Worm (Caenorhabditis elegans) whole organism, L1 larva: Measurements from ENCODE around the gene F13D12.8.

ENCODE experiments used
- C04F5.9 ChIP-seq: sonication (generic microtip); optimal IDR thresholded peaks from 2 replicates; lab custom pipeline; 2016; ENCODE audit warnings: missing genetic modification characterization, missing compliant biosample characterization
- C16A3.4 ChIP-seq: fragments of 150-350 bp; optimal IDR thresholded peaks from 2 replicates; lab custom pipeline; 2014; ENCODE audit warnings: missing biosample characterization, missing genetic modification characterization
- C34B4.2 ChIP-seq: sonication (generic microtip); optimal IDR thresholded peaks from 2 replicates; lab custom pipeline; 2017; ENCODE audit warnings: mild to moderate bottlenecking, missing genetic modification characterization, missing compliant biosample characterization
- Y116A8C.19 ChIP-seq: sonication (generic microtip); optimal IDR thresholded peaks from 2 replicates; lab custom pipeline; 2016; ENCODE audit warnings: missing compliant biosample characterization, missing genetic modification characterization, borderline replicate concordance
- aha-1 ChIP-seq: fragments of 150-350 bp; optimal IDR thresholded peaks from 2 replicates; lab custom pipeline; 2014; ENCODE audit warnings: missing biosample characterization, missing genetic modification characterization
- alr-1 ChIP-seq: fragments of 200-800 bp; sonication (Bioruptor generic); optimal IDR thresholded peaks from 2 replicates; lab custom pipeline; 2018; ENCODE audit warnings: borderline replicate concordance, mild to moderate bottlenecking, missing genetic modification characterization, missing compliant biosample characterization
- aly-2 ChIP-seq: fragments of 150-350 bp; optimal IDR thresholded peaks from 2 replicates; lab custom pipeline; 2014; ENCODE audit warnings: missing biosample characterization, missing genetic modification characterization
- ama-1 ChIP-seq: fragments of 150-350 bp; optimal IDR thresholded peaks from 2 replicates; lab custom pipeline; 2014
- blmp-1 ChIP-seq: fragments of 150-350 bp; optimal IDR thresholded peaks from 2 replicates; lab custom pipeline; 2014; ENCODE audit warnings: missing biosample characterization, missing genetic modification characterization
- ceh-63 ChIP-seq: fragments of 200-800 bp; sonication (Bioruptor generic); optimal IDR thresholded peaks from 2 replicates; lab custom pipeline; 2018; ENCODE audit warnings: mild to moderate bottlenecking, missing genetic modification characterization, missing compliant biosample characterization
- ceh-8 ChIP-seq: fragments of 200-800 bp; sonication (Bioruptor generic); optimal IDR thresholded peaks from 2 replicates; lab custom pipeline; 2018; ENCODE audit warnings: mild to moderate bottlenecking, missing genetic modification characterization, moderate library complexity, missing compliant biosample characterization
- ceh-88 ChIP-seq: fragments of 200-800 bp; sonication (Bioruptor generic); IDR thresholded peaks from 2 replicates; pipeline ENCODE4 v1.3.6; 2022; ENCODE audit warnings: missing genetic modification characterization, missing compliant biosample characterization
- ceh-90 ChIP-seq: sonication (generic microtip); optimal IDR thresholded peaks from 2 replicates; lab custom pipeline; 2016; ENCODE audit warnings: missing genetic modification characterization, missing compliant biosample characterization
- dpl-1 ChIP-seq, 3 experiments: fragments of 150-350 bp in 2 of 3; sonication (generic microtip) in 1 of 3; optimal IDR thresholded peaks; 2 replicates each; lab custom pipeline; 2014 to 2017; ENCODE audit warnings: missing biosample characterization in 3 of 3, missing genetic modification characterization in 3 of 3, missing genetic modification reagents in 3 of 3
- efl-3 ChIP-seq: fragments of 200-800 bp; sonication (Bioruptor generic); optimal IDR thresholded peaks from 2 replicates; lab custom pipeline; 2018; ENCODE audit warnings: mild to moderate bottlenecking, missing genetic modification characterization, missing compliant biosample characterization
- egl-27 ChIP-seq, 2 experiments: fragments of 150-350 bp in 1 of 2; sonication (generic microtip); optimal IDR thresholded peaks; 3 replicates each; lab custom pipeline; 2017 to 2018; ENCODE audit warnings: missing biosample characterization in 2 of 2, missing genetic modification characterization in 2 of 2, missing genetic modification reagents in 2 of 2
- elt-2 ChIP-seq: sonication (generic microtip); optimal IDR thresholded peaks from 2 replicates; lab custom pipeline; 2016; ENCODE audit warnings: missing genetic modification characterization, mild to moderate bottlenecking, inconsistent platforms, missing compliant biosample characterization, missing genetic modification reagents
- ets-5 ChIP-seq: fragments of 200-800 bp; sonication (Bioruptor generic); IDR thresholded peaks from 2 replicates; pipeline ENCODE4 v1.3.6; 2022; ENCODE audit warnings: missing genetic modification characterization, missing compliant biosample characterization
- fkh-10 ChIP-seq: sonication (generic microtip); optimal IDR thresholded peaks from 2 replicates; lab custom pipeline; 2017; ENCODE audit warnings: missing biosample characterization, missing genetic modification reagents, missing genetic modification characterization
- fkh-4 ChIP-seq: sonication (generic microtip); optimal IDR thresholded peaks from 2 replicates; lab custom pipeline; 2016; ENCODE audit warnings: missing compliant biosample characterization, missing genetic modification characterization, borderline replicate concordance
- fkh-8 ChIP-seq: sonication (generic microtip); optimal IDR thresholded peaks from 2 replicates; lab custom pipeline; 2016; ENCODE audit warnings: mild to moderate bottlenecking, missing genetic modification characterization, missing compliant biosample characterization
- irx-1 ChIP-seq: sonication (generic microtip); optimal IDR thresholded peaks from 2 replicates; lab custom pipeline; 2016; ENCODE audit warnings: missing genetic modification characterization, missing compliant biosample characterization
- lin-13 ChIP-seq: fragments of 150-350 bp; optimal IDR thresholded peaks from 2 replicates; lab custom pipeline; 2014; ENCODE audit warnings: missing biosample characterization, missing genetic modification reagents, missing genetic modification characterization
- lin-15B ChIP-seq: fragments of 150-350 bp; sonication (generic microtip); optimal IDR thresholded peaks from 3 replicates; lab custom pipeline; 2014; ENCODE audit warnings: missing biosample characterization, missing genetic modification characterization
- lin-35 ChIP-seq, 2 experiments: fragments of 150-350 bp; optimal IDR thresholded peaks; 2 replicates each; lab custom pipeline; 2014; ENCODE audit warnings: missing biosample characterization in 2 of 2, missing genetic modification characterization in 2 of 2, missing genetic modification reagents in 2 of 2
- lin-39 ChIP-seq: fragments of 150-350 bp; optimal IDR thresholded peaks from 2 replicates; lab custom pipeline; 2014; ENCODE audit warnings: missing biosample characterization, missing genetic modification reagents, missing genetic modification characterization
- lir-3 ChIP-seq: sonication (generic microtip); optimal IDR thresholded peaks from 2 replicates; lab custom pipeline; 2016; ENCODE audit warnings: mild to moderate bottlenecking, missing genetic modification characterization, moderate library complexity, missing compliant biosample characterization; ENCODE audit not compliant: poor library complexity
- lsy-2 ChIP-seq, 2 experiments: fragments of 150-350 bp; optimal IDR thresholded peaks; 2 replicates each; lab custom pipeline; 2014; ENCODE audit warnings: missing biosample characterization in 2 of 2, missing genetic modification characterization in 2 of 2
- mab-9 ChIP-seq: fragments of 200-800 bp; sonication (Bioruptor generic); IDR thresholded peaks from 2 replicates; pipeline ENCODE4 v1.3.6; 2022; ENCODE audit warnings: missing genetic modification reagents, missing genetic modification characterization, missing compliant biosample characterization
- mef-2 ChIP-seq: fragments of 150-350 bp; optimal IDR thresholded peaks from 2 replicates; lab custom pipeline; 2014; ENCODE audit warnings: missing biosample characterization, missing genetic modification characterization
- nhr-12 ChIP-seq: sonication (generic microtip); optimal IDR thresholded peaks from 2 replicates; lab custom pipeline; 2017; ENCODE audit warnings: missing biosample characterization, missing genetic modification characterization
- nhr-19 ChIP-seq: fragments of 200-800 bp; sonication (Bioruptor generic); conservative IDR thresholded peaks from 2 replicates; pipeline ENCODE4 v1.3.6; 2022; ENCODE audit warnings: missing genetic modification characterization, missing compliant biosample characterization
- nhr-20 ChIP-seq: sonication (generic microtip); optimal IDR thresholded peaks from 2 replicates; lab custom pipeline; 2016; ENCODE audit warnings: mild to moderate bottlenecking, missing genetic modification characterization, missing compliant biosample characterization
- nhr-237 ChIP-seq: fragments of 150-350 bp; optimal IDR thresholded peaks from 2 replicates; lab custom pipeline; 2014; ENCODE audit warnings: missing biosample characterization, missing genetic modification characterization
- nhr-71 ChIP-seq: sonication (generic microtip); optimal IDR thresholded peaks from 2 replicates; lab custom pipeline; 2016; ENCODE audit warnings: mild to moderate bottlenecking, missing genetic modification characterization, moderate library complexity, missing compliant biosample characterization
- nhr-76 ChIP-seq: sonication (generic microtip); optimal IDR thresholded peaks from 2 replicates; lab custom pipeline; 2017; ENCODE audit warnings: missing biosample characterization, missing genetic modification characterization
- nhr-85 ChIP-seq: sonication (generic microtip); peaks from one replicate; lab custom pipeline; 2016; ENCODE audit warnings: missing genetic modification characterization, inconsistent platforms, missing compliant biosample characterization
- nhr-90 ChIP-seq: sonication (generic microtip); optimal IDR thresholded peaks from 2 replicates; lab custom pipeline; 2016; ENCODE audit warnings: mild to moderate bottlenecking, missing genetic modification characterization, missing compliant biosample characterization; ENCODE audit not compliant: poor library complexity
- pag-3 ChIP-seq: sonication (generic microtip); optimal IDR thresholded peaks from 2 replicates; lab custom pipeline; 2017; ENCODE audit warnings: missing genetic modification characterization, mild to moderate bottlenecking, missing compliant biosample characterization, antibody characterized with exemption, borderline replicate concordance; ENCODE audit not compliant: insufficient read depth
- pqm-1 ChIP-seq: sonication (generic microtip); optimal IDR thresholded peaks from 3 replicates; lab custom pipeline; 2017; ENCODE audit warnings: missing biosample characterization, missing genetic modification characterization
- rnt-1 ChIP-seq: sonication (generic microtip); optimal IDR thresholded peaks from 2 replicates; lab custom pipeline; 2016; ENCODE audit warnings: mild to moderate bottlenecking, missing genetic modification characterization, moderate library complexity, missing compliant biosample characterization
- skn-1 ChIP-seq: fragments of 150-350 bp; optimal IDR thresholded peaks from 2 replicates; lab custom pipeline; 2014; ENCODE audit warnings: missing biosample characterization, missing genetic modification characterization
- snu-23 ChIP-seq: sonication (generic microtip); optimal IDR thresholded peaks from 2 replicates; lab custom pipeline; 2016; ENCODE audit warnings: missing genetic modification characterization, missing compliant biosample characterization
- sox-4 ChIP-seq: sonication (generic microtip); optimal IDR thresholded peaks from 2 replicates; lab custom pipeline; 2016; ENCODE audit warnings: missing genetic modification characterization, missing compliant biosample characterization
- sup-37 ChIP-seq: fragments of 200-800 bp; sonication (Bioruptor generic); optimal IDR thresholded peaks from 2 replicates; lab custom pipeline; 2018; ENCODE audit warnings: mild to moderate bottlenecking, missing genetic modification characterization, missing compliant biosample characterization
- tbx-2 ChIP-seq: sonication (generic microtip); optimal IDR thresholded peaks from 2 replicates; lab custom pipeline; 2016; ENCODE audit warnings: missing genetic modification characterization, missing compliant biosample characterization
- tlp-1 ChIP-seq: fragments of 150-350 bp; optimal IDR thresholded peaks from 2 replicates; lab custom pipeline; 2014; ENCODE audit warnings: missing biosample characterization, missing genetic modification characterization
- unc-62 ChIP-seq: fragments of 150-350 bp; optimal IDR thresholded peaks from 2 replicates; lab custom pipeline; 2014; ENCODE audit warnings: missing biosample characterization, missing genetic modification reagents, missing genetic modification characterization
- unc-86 ChIP-seq: sonication (generic microtip); optimal IDR thresholded peaks from 2 replicates; lab custom pipeline; 2016; ENCODE audit warnings: missing genetic modification characterization, missing compliant biosample characterization
- unc-98 ChIP-seq: fragments of 200-800 bp; sonication (Bioruptor generic); IDR thresholded peaks from 2 replicates; pipeline ENCODE4 v1.3.6; 2022; ENCODE audit warnings: missing genetic modification characterization, missing compliant biosample characterization
- xbp-1 ChIP-seq: sonication (generic microtip); optimal IDR thresholded peaks from 2 replicates; lab custom pipeline; 2016; ENCODE audit warnings: missing genetic modification characterization, missing compliant biosample characterization
- zip-4 ChIP-seq: fragments of 200-800 bp; sonication (Bioruptor generic); optimal IDR thresholded peaks from 2 replicates; lab custom pipeline; 2018; ENCODE audit warnings: mild to moderate bottlenecking, missing genetic modification characterization, moderate library complexity, missing compliant biosample characterization
- ztf-11 ChIP-seq, 2 experiments: sonication (generic microtip); optimal IDR thresholded peaks; 2 replicates each; lab custom pipeline; 2016 to 2017; ENCODE audit warnings: missing genetic modification characterization in 2 of 2, missing biosample characterization in 1 of 2, missing compliant biosample characterization in 1 of 2
- ztf-4 ChIP-seq: fragments of 150-350 bp; optimal IDR thresholded peaks from 2 replicates; lab custom pipeline; 2014; ENCODE audit warnings: missing biosample characterization, missing genetic modification characterization

The F13D12.8 gene

DNA sequence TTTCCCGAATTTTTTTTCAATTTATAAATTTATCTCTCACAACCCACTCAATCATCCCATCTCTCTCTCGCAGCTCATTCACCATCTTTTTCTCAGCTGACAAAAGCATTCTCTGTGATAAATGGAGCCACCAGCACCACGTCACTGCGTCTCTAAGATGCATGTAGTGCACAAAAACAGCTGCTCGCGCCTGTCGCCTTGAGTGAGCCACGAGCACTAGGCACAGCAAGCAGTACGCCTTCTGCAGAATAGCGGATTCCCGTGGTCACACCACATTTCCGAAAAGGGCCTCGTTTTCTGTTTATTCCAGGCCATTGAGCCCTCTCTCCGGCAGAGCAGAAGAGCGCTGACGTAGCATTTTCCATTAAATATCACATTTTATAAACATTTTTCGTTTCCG lies 18.8 kb downstream of the F13D12.8 start, which contains the start of gene F13D12.10:
F13D12.10 (plus strand) TSS at position 231 of the 400 bp plus-strand sequence.
- no peak for TF ChIP-seq lin-35 (GFP tag; optimal IDR thresholded peaks at IDR 0.05; lab: Kevin White, UChicago)
- no peak for TF ChIP-seq efl-3
- no peak for TF ChIP-seq elt-2
- TF ChIP-seq tlp-1 (tag; lab: Kevin White, UChicago): no peak
- TF ChIP-seq ceh-8: no peak
- peak; percentile 58 for TF ChIP-seq snu-23
- peak; percentile 37 for TF ChIP-seq xbp-1 (tag; lab: Kevin White, UChicago)
- peak; percentile 82 for TF ChIP-seq nhr-71 (tag; lab: Kevin White, UChicago)
- no peak for TF ChIP-seq sup-37 (GFP tag; lab: Kevin White, UChicago)
- TF ChIP-seq fkh-10 (GFP tag; lab: Kevin White, UChicago): no peak
- no peak for TF ChIP-seq irx-1 (tag; lab: Kevin White, UChicago)
- TF ChIP-seq C34B4.2 (tag; lab: Kevin White, UChicago): no peak
- TF ChIP-seq nhr-85: no peak
- no peak for TF ChIP-seq lin-13 (GFP tag; lab: Kevin White, UChicago)
- no peak for TF ChIP-seq nhr-90 (tag; lab: Kevin White, UChicago)
- TF ChIP-seq mab-9: no peak
- peak; percentile 54 for TF ChIP-seq lin-39 (tag; lab: Kevin White, UChicago)
- TF ChIP-seq nhr-237 (tag; lab: Kevin White, UChicago): no peak
- peak; percentile 18 for TF ChIP-seq fkh-8 (tag; lab: Kevin White, UChicago)
- TF ChIP-seq ceh-88: no peak
- TF ChIP-seq lsy-2 (tag; optimal IDR thresholded peaks at IDR 0.05; lab: Kevin White, UChicago): peak; percentile 17 to 34
- TF ChIP-seq tbx-2 (tag; lab: Kevin White, UChicago): peak; percentile 30
- TF ChIP-seq C04F5.9 (tag; lab: Kevin White, UChicago): no peak
- TF ChIP-seq unc-86 (tag; lab: Kevin White, UChicago): no peak
- TF ChIP-seq ama-1 (lab: Kevin White, UChicago): no peak
- TF ChIP-seq aha-1 (tag; lab: Kevin White, UChicago): no peak
- TF ChIP-seq rnt-1 (tag; lab: Kevin White, UChicago): peak; percentile 85
- TF ChIP-seq ceh-90 (tag; lab: Kevin White, UChicago): no peak
- no peak for TF ChIP-seq skn-1
- TF ChIP-seq lir-3 (tag; lab: Kevin White, UChicago): peak; percentile 26
- no peak for TF ChIP-seq unc-62 (GFP tag; lab: Kevin White, UChicago)
- TF ChIP-seq zip-4 (GFP tag; lab: Kevin White, UChicago): no peak
- no peak for TF ChIP-seq mef-2 (tag; lab: Kevin White, UChicago)
- no peak for TF ChIP-seq blmp-1
- peak; percentile 57 for TF ChIP-seq nhr-19 (GFP tag; lab: Robert Waterston, UW)
- no peak for TF ChIP-seq nhr-12
- TF ChIP-seq ets-5 (GFP tag; lab: Robert Waterston, UW): no peak
- peak; percentile 45 for TF ChIP-seq ztf-4
- TF ChIP-seq nhr-20: peak; percentile 37
- TF ChIP-seq nhr-76 (tag; lab: Kevin White, UChicago): no peak
- TF ChIP-seq lin-15B (tag; lab: Kevin White, UChicago): no peak
- no peak for TF ChIP-seq ztf-11 (tag; optimal IDR thresholded peaks at IDR 0.05; lab: Kevin White, UChicago)
- TF ChIP-seq dpl-1 (GFP tag; optimal IDR thresholded peaks at IDR 0.05; lab: Kevin White, UChicago): peak in 1 of 3 experiments; percentile 10
- no peak for TF ChIP-seq egl-27 (tag; optimal IDR thresholded peaks at IDR 0.05; lab: Kevin White, UChicago)
- TF ChIP-seq C16A3.4 (tag; lab: Kevin White, UChicago): no peak
- TF ChIP-seq pag-3 (tag; lab: Kevin White, UChicago): no peak
- TF ChIP-seq fkh-4 (tag; lab: Kevin White, UChicago): no peak
- no peak for TF ChIP-seq sox-4 (tag; lab: Kevin White, UChicago)
- TF ChIP-seq unc-98 (GFP tag; lab: Robert Waterston, UW): no peak
- TF ChIP-seq pqm-1 (tag; lab: Kevin White, UChicago): no peak
- TF ChIP-seq Y116A8C.19 (tag; lab: Kevin White, UChicago): no peak
- TF ChIP-seq ceh-63 (GFP tag; lab: Kevin White, UChicago): no peak
- TF ChIP-seq aly-2 (tag; lab: Kevin White, UChicago): no peak
- TF ChIP-seq alr-1 (tag; lab: Kevin White, UChicago): no peak
